Worm (Caenorhabditis elegans): Measurements from ENCODE around the gene swt-3.

swt-3 gene

DNA sequence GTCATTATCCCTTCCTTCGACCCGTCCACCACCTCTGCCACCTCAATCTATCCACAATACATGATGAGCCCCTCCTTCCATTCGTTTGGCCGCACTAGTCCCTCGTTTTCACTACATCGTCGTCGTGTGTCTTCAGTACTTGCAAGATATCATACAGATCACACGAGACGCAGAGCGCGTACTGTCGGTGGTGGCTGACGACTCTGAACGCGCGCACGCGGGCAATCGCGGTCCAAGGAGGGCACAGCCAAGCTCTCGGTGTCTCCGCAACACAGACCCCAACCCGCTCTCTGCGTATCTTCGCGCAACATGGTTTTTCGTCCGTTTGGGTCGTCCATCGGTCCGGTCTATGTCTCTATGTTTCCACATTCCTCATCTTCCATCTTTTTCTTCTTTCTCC is 36.5 kb upstream of the swt-3 start:
- no peak for TF ChIP-seq ets-4 (GFP tag; optimal IDR thresholded peaks at IDR 0.05)
- peak; percentile 78; the same call in 1 of the 2 replicates for TF ChIP-seq egrh-3 (GFP tag; IDR thresholded peaks at IDR 0.05)
- TF ChIP-seq die-1 (tag; optimal IDR thresholded peaks at IDR 0.05) = peak; percentile 6
- TF ChIP-seq dox-1 (GFP tag; IDR thresholded peaks at IDR 0.05) = peak; percentile 67
- TF ChIP-seq snpc-1.3 (tag; optimal IDR thresholded peaks at IDR 0.05; ENCODE audit: insufficient read depth) = no peak
- TF ChIP-seq cebp-1 (GFP tag; IDR thresholded peaks at IDR 0.05) = no peak
- TF ChIP-seq cebp-1 (tag; optimal IDR thresholded peaks at IDR 0.05) = peak; percentile 12
- TF ChIP-seq F22D6.2 (tag; optimal IDR thresholded peaks at IDR 0.05) = no peak
- TF ChIP-seq dpl-1 (GFP tag; optimal IDR thresholded peaks at IDR 0.05) = no peak
- TF ChIP-seq nfya-1 (tag; optimal IDR thresholded peaks at IDR 0.05; ENCODE audit: borderline replicate concordance, insufficient read depth) = no peak
- peak; percentile 25 for TF ChIP-seq ceh-27 (GFP tag; optimal IDR thresholded peaks at IDR 0.05)
- TF ChIP-seq B0261.1 (tag; optimal IDR thresholded peaks at IDR 0.05) = no peak
- peak; percentile 48; the same call in 1 of the 2 replicates for TF ChIP-seq mcd-1 (GFP tag; IDR thresholded peaks at IDR 0.05)
- no peak for TF ChIP-seq lir-1 (GFP tag; conservative IDR thresholded peaks at IDR 0.05)
- TF ChIP-seq hlh-12 (tag; optimal IDR thresholded peaks at IDR 0.05) = no peak
- peak; percentile 96 for TF ChIP-seq zfh-2 (GFP tag; conservative IDR thresholded peaks at IDR 0.05)
- no peak for TF ChIP-seq nhr-27 (tag; optimal IDR thresholded peaks at IDR 0.05)
- TF ChIP-seq attf-5 (GFP tag; optimal IDR thresholded peaks at IDR 0.05) = peak; percentile 1
- 0 out of 2 replicates have a peak, but pooled peaks have one; percentile 25 for TF ChIP-seq lin-26 (GFP tag; IDR thresholded peaks at IDR 0.05)
- TF ChIP-seq F37B4.10 (GFP tag; IDR thresholded peaks at IDR 0.05) = no peak
- no peak for TF ChIP-seq ekl-4 (GFP tag; IDR thresholded peaks at IDR 0.05)
- TF ChIP-seq hmg-1.2 (GFP tag; IDR thresholded peaks at IDR 0.05) = peak; percentile 61
- TF ChIP-seq F10E7.11 (tag; optimal IDR thresholded peaks at IDR 0.05) = no peak
- no peak for TF ChIP-seq rcor-1 (GFP tag; IDR thresholded peaks at IDR 0.05)
- no peak for TF ChIP-seq chd-7 (tag; optimal IDR thresholded peaks at IDR 0.05)
- no peak for TF ChIP-seq ama-1 (optimal IDR thresholded peaks at IDR 0.05)
- no peak for TF ChIP-seq ama-1 (GFP tag; optimal IDR thresholded peaks at IDR 0.05)
- no peak for TF ChIP-seq ztf-28 (GFP tag; IDR thresholded peaks at IDR 0.05)
- TF ChIP-seq Y56A3A.18 (GFP tag; IDR thresholded peaks at IDR 0.05) = no peak
- 0 out of 2 replicates have a peak, but pooled peaks have one; percentile 19 for TF ChIP-seq B0336.3 (GFP tag; IDR thresholded peaks at IDR 0.05)
- 0 out of 2 replicates have a peak, but pooled peaks have one; percentile 15 for TF ChIP-seq K11D2.4 (GFP tag; IDR thresholded peaks at IDR 0.05)
- TF ChIP-seq mxl-1 (tag; optimal IDR thresholded peaks at IDR 0.05) = no peak

- TF ChIP-seq rcor-1 (GFP tag; IDR thresholded peaks at IDR 0.05) (no peak), lin-26 (GFP tag; IDR thresholded peaks at IDR 0.05) (0 out of 2 replicates have a peak, but pooled peaks have one; percentile 21)
These were observed 35.5 kb upstream of the swt-3 start for ce11 chrIV:10815950-10816349.

DNA sequence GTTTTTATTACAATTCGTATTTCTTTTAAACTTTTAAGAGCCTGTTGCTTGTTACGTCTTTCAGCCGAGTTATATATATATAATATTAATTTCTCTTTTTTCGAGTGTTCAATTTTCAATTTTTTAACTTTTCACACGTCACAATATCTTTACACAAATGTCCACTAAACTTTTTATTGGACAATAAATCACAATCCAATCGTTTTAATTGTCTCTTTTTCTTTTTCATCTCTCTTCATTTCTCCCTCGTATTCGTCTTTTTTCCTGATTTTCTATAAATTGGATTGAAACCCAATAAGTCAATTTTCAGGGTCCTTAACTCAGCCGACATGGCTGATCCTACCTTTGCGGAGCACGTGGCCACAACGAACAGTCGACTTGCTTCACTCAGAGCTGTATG is 31.6 kb upstream of the swt-3 start, which contains the start of gene miz-1:
Gene miz-1, plus strand, starts transcription at position 301 of the 400 bp plus-strand sequence.
- TF ChIP-seq nfyb-1 (GFP tag; IDR thresholded peaks at IDR 0.05) = no peak

DNA sequence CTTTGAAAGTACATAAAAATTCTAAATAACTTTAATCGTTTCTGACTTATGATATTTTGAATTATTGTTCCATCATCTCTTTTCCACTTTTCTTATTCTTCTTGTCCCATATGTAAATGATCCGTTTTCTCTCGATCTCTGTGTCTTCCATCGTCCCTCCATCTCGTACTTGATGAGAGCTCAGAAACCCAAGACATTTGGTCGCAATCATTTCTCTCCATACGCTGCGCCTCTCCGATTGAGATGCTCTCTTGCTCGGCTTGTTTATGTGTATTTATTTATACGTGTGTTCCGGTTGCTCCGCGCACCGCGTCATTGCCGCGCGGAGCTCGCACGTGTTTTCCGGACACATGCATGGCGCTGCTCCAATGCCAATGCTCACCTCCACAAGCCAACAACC is 30.9 kb upstream of the swt-3 start:
- TF ChIP-seq mxl-1 (tag; optimal IDR thresholded peaks at IDR 0.05) (no peak), aptf-3 (GFP tag; IDR thresholded peaks at IDR 0.05) (no peak), akir-1 (GFP tag; optimal IDR thresholded peaks at IDR 0.05) (no peak), nhr-90 (tag; optimal IDR thresholded peaks at IDR 0.05) (no peak), nhr-120 (GFP tag; IDR thresholded peaks at IDR 0.05) (no peak), B0261.1 (tag; optimal IDR thresholded peaks at IDR 0.05) (no peak), attf-6 (GFP tag; IDR thresholded peaks at IDR 0.05) (no peak), F23B12.7 (tag; optimal IDR thresholded peaks at IDR 0.05; ENCODE audit: insufficient read depth) (no peak), madf-8 (GFP tag; conservative IDR thresholded peaks at IDR 0.05) (no peak), nfya-2 (GFP tag; IDR thresholded peaks at IDR 0.05) (no peak), athp-1 (tag; optimal IDR thresholded peaks at IDR 0.05) (no peak), egl-44 (GFP tag; IDR thresholded peaks at IDR 0.05) (no peak), ztf-25 (GFP tag; IDR thresholded peaks at IDR 0.05) (no peak), B0035.1 (tag; optimal IDR thresholded peaks at IDR 0.05) (no peak), mel-28 (tag; optimal IDR thresholded peaks at IDR 0.05; ENCODE audit: borderline replicate concordance) (no peak), bed-1 (GFP tag; IDR thresholded peaks at IDR 0.05) (no peak)
